Worm (Caenorhabditis elegans) whole organism, L3 larva: ENCODE results near the gene T09B9.4.

ENCODE experiments used
- R02D3.7 ChIP-seq: fragments of 150-350 bp; optimal IDR thresholded peaks from 2 replicates; lab custom pipeline; 2014; ENCODE audit warnings: missing biosample characterization, missing genetic modification characterization
- aly-2 ChIP-seq: fragments of 150-350 bp; optimal IDR thresholded peaks from 2 replicates; lab custom pipeline; 2014; ENCODE audit warnings: missing biosample characterization, missing genetic modification characterization
- ceh-16 ChIP-seq: sonication (generic microtip); optimal IDR thresholded peaks from 2 replicates; lab custom pipeline; 2017; ENCODE audit warnings: missing biosample characterization, missing genetic modification characterization
- ceh-28 ChIP-seq: fragments of 150-350 bp; optimal IDR thresholded peaks from 2 replicates; lab custom pipeline; 2014; ENCODE audit warnings: missing biosample characterization, missing genetic modification reagents, missing genetic modification characterization
- ceh-82 ChIP-seq: fragments of 150-350 bp; optimal IDR thresholded peaks from 2 replicates; lab custom pipeline; 2014; ENCODE audit warnings: missing biosample characterization, missing genetic modification characterization
- ceh-9 ChIP-seq: sonication (generic microtip); optimal IDR thresholded peaks from 2 replicates; lab custom pipeline; 2018; ENCODE audit warnings: missing biosample characterization, missing genetic modification characterization
- daf-12 ChIP-seq: fragments of 150-350 bp; optimal IDR thresholded peaks from 2 replicates; lab custom pipeline; 2014; ENCODE audit warnings: missing biosample characterization, missing genetic modification reagents, missing genetic modification characterization
- egl-27 ChIP-seq: sonication (generic microtip); optimal IDR thresholded peaks from 4 replicates; lab custom pipeline; 2017; ENCODE audit warnings: missing biosample characterization, missing genetic modification reagents, missing genetic modification characterization
- egl-5 ChIP-seq: fragments of 150-350 bp; optimal IDR thresholded peaks from 2 replicates; lab custom pipeline; 2017; ENCODE audit warnings: missing biosample characterization, missing genetic modification reagents, missing genetic modification characterization, inconsistent platforms
- elt-2 ChIP-seq: sonication (generic microtip); optimal IDR thresholded peaks from 2 replicates; lab custom pipeline; 2016; ENCODE audit warnings: missing genetic modification reagents, mild to moderate bottlenecking, missing genetic modification characterization, missing compliant biosample characterization
- elt-3 ChIP-seq, 3 experiments: fragments of 150-350 bp in 1 of 3; sonication (generic microtip) in 2 of 3; optimal IDR thresholded peaks; 2 replicates in 2 of 3; 4 replicates in 1 of 3; lab custom pipeline; 2014 to 2017; ENCODE audit warnings: missing biosample characterization in 3 of 3, missing genetic modification characterization in 3 of 3
- eor-1 ChIP-seq, 2 experiments: fragments of 150-350 bp; optimal IDR thresholded peaks; 2 replicates each; lab custom pipeline; 2014 to 2018; ENCODE audit warnings: missing biosample characterization in 2 of 2, missing genetic modification characterization in 2 of 2
- fkh-10 ChIP-seq: sonication (generic microtip); optimal IDR thresholded peaks from 2 replicates; lab custom pipeline; 2017; ENCODE audit warnings: missing biosample characterization, missing genetic modification reagents, missing genetic modification characterization
- fkh-2 ChIP-seq: fragments of 150-350 bp; optimal IDR thresholded peaks from 2 replicates; lab custom pipeline; 2014; ENCODE audit warnings: missing biosample characterization, missing genetic modification reagents, missing genetic modification characterization
- fos-1 ChIP-seq: fragments of 150-350 bp; optimal IDR thresholded peaks from 2 replicates; lab custom pipeline; 2014; ENCODE audit warnings: missing biosample characterization, missing genetic modification characterization
- lin-15B ChIP-seq: fragments of 150-350 bp; optimal IDR thresholded peaks from 2 replicates; lab custom pipeline; 2014; ENCODE audit warnings: missing biosample characterization, missing genetic modification characterization
- lin-39 ChIP-seq: fragments of 150-350 bp; optimal IDR thresholded peaks from 2 replicates; lab custom pipeline; 2018; ENCODE audit warnings: missing biosample characterization, missing genetic modification reagents, missing genetic modification characterization
- lsy-12 ChIP-seq: sonication (generic microtip); optimal IDR thresholded peaks from 2 replicates; lab custom pipeline; 2016; ENCODE audit warnings: mild to moderate bottlenecking, missing genetic modification characterization, missing compliant biosample characterization
- mdl-1 ChIP-seq: fragments of 150-350 bp; optimal IDR thresholded peaks from 2 replicates; lab custom pipeline; 2014; ENCODE audit warnings: missing biosample characterization, missing genetic modification characterization
- mml-1 ChIP-seq: fragments of 150-350 bp; sonication (generic microtip); optimal IDR thresholded peaks from 3 replicates; lab custom pipeline; 2014; ENCODE audit warnings: missing biosample characterization, missing genetic modification characterization
- nhr-12 ChIP-seq: fragments of 150-350 bp; optimal IDR thresholded peaks from 2 replicates; lab custom pipeline; 2014; ENCODE audit warnings: missing biosample characterization, missing genetic modification characterization
- nhr-23 ChIP-seq: fragments of 150-350 bp; optimal IDR thresholded peaks from 2 replicates; lab custom pipeline; 2014; ENCODE audit warnings: missing biosample characterization, missing genetic modification reagents, missing genetic modification characterization
- nhr-237 ChIP-seq: fragments of 150-350 bp; optimal IDR thresholded peaks from 2 replicates; lab custom pipeline; 2014; ENCODE audit warnings: missing biosample characterization, missing genetic modification characterization
- nhr-25 ChIP-seq: sonication (generic microtip); optimal IDR thresholded peaks from 2 replicates; lab custom pipeline; 2017; ENCODE audit warnings: missing biosample characterization, missing genetic modification characterization
- nhr-76 ChIP-seq: fragments of 150-350 bp; sonication (generic microtip); optimal IDR thresholded peaks from 5 replicates; lab custom pipeline; 2014; ENCODE audit warnings: missing biosample characterization, missing genetic modification characterization
- nhr-77 ChIP-seq: fragments of 150-350 bp; optimal IDR thresholded peaks from 2 replicates; lab custom pipeline; 2014; ENCODE audit warnings: missing biosample characterization, missing genetic modification characterization
- pha-4 ChIP-seq: fragments of 150-350 bp; optimal IDR thresholded peaks from 2 replicates; lab custom pipeline; 2014; ENCODE audit warnings: missing biosample characterization, missing genetic modification reagents, missing genetic modification characterization
- pqm-1 ChIP-seq: fragments of 150-350 bp; optimal IDR thresholded peaks from 2 replicates; lab custom pipeline; 2017; ENCODE audit warnings: missing biosample characterization, missing genetic modification characterization, inconsistent platforms
- skn-1 ChIP-seq: fragments of 150-350 bp; optimal IDR thresholded peaks from 2 replicates; lab custom pipeline; 2014; ENCODE audit warnings: missing biosample characterization, missing genetic modification characterization
- snpc-4 ChIP-seq: fragments of 150-350 bp; optimal IDR thresholded peaks from 2 replicates; lab custom pipeline; 2014; ENCODE audit warnings: missing biosample characterization, missing genetic modification characterization
- tbx-2 ChIP-seq: sonication (generic microtip); optimal IDR thresholded peaks from 2 replicates; lab custom pipeline; 2016; ENCODE audit warnings: mild to moderate bottlenecking, missing genetic modification characterization, missing compliant biosample characterization
- unc-62 ChIP-seq: fragments of 150-350 bp; sonication (generic microtip); optimal IDR thresholded peaks from 4 replicates; lab custom pipeline; 2014; ENCODE audit warnings: missing biosample characterization, missing genetic modification reagents, missing genetic modification characterization
- zag-1 ChIP-seq: fragments of 150-350 bp; optimal IDR thresholded peaks from 2 replicates; lab custom pipeline; 2014; ENCODE audit warnings: missing biosample characterization, missing genetic modification characterization
- ztf-11 ChIP-seq: fragments of 150-350 bp; optimal IDR thresholded peaks from 2 replicates; lab custom pipeline; 2014; ENCODE audit warnings: missing biosample characterization, missing genetic modification characterization

Gene T09B9.4

ce11 chrX:9795579-9795978, 21.4 kb upstream of the T09B9.4 start:
- TF ChIP-seq snpc-4 (tag; lab: Kevin White, UChicago) (no peak), elt-2 (tag; lab: Kevin White, UChicago) (peak; percentile 62), egl-5 (tag; lab: Kevin White, UChicago) (no peak)

ce11 chrX:9794173-9794572, 20.0 kb upstream of the T09B9.4 start, which contains the start of gene F36G3.2:
F36G3.2 (minus strand) TSS chrX:9794273.
- TF ChIP-seq eor-1 (tag; optimal IDR thresholded peaks at IDR 0.05; lab: Kevin White, UChicago) (no peak), egl-27 (tag; lab: Kevin White, UChicago) (no peak), mml-1 (tag; lab: Kevin White, UChicago) (no peak), fkh-10 (GFP tag; lab: Kevin White, UChicago) (no peak), pha-4 (no peak), ceh-16 (tag; lab: Kevin White, UChicago) (no peak), nhr-76 (tag; lab: Kevin White, UChicago) (no peak), zag-1 (no peak), pqm-1 (no peak), ceh-28 (tag; lab: Kevin White, UChicago) (no peak), aly-2 (no peak), ceh-9 (tag; lab: Kevin White, UChicago) (no peak), fos-1 (tag; lab: Kevin White, UChicago) (no peak)

- TF ChIP-seq fkh-10 (GFP tag; lab: Kevin White, UChicago) (no peak), skn-1 (tag; lab: Kevin White, UChicago) (no peak), mdl-1 (tag; lab: Kevin White, UChicago) (no peak), lsy-12 (tag; lab: Kevin White, UChicago) (no peak), elt-3 (tag; optimal IDR thresholded peaks at IDR 0.05; lab: Kevin White, UChicago) (no peak), ceh-82 (tag; lab: Kevin White, UChicago) (no peak), R02D3.7 (no peak), ztf-11 (tag; lab: Kevin White, UChicago) (no peak), tbx-2 (tag; lab: Kevin White, UChicago) (no peak), unc-62 (no peak), nhr-12 (tag; lab: Kevin White, UChicago) (no peak)
These were observed 15.0 kb upstream of the T09B9.4 start, which contains the start of gene F36G3.1 for ce11 chrX:9789110-9789509. F36G3.1 (minus strand) TSS chrX:9789210.

ce11 chrX:9785865-9786264, 11.7 kb upstream of the T09B9.4 start:
- TF ChIP-seq zag-1 (no peak), nhr-25 (peak; percentile 33), nhr-23 (tag; lab: Kevin White, UChicago) (peak; percentile 64), mdl-1 (tag; lab: Kevin White, UChicago) (no peak), pha-4 (peak; percentile 15)

- TF ChIP-seq elt-2 (tag; lab: Kevin White, UChicago) (peak; percentile 49), nhr-25 (no peak), pqm-1 (peak; percentile 48)
These were observed 8.3 kb upstream of the T09B9.4 start for ce11 chrX:9782389-9782939.

- TF ChIP-seq ceh-16 (tag; lab: Kevin White, UChicago) (no peak), nhr-77 (tag; lab: Kevin White, UChicago) (no peak), nhr-25 (no peak), elt-3 (tag; optimal IDR thresholded peaks at IDR 0.05; lab: Kevin White, UChicago) (no peak), egl-5 (tag; lab: Kevin White, UChicago) (no peak), lin-39 (tag; lab: Kevin White, UChicago) (no peak), ceh-28 (tag; lab: Kevin White, UChicago) (no peak), zag-1 (no peak), lsy-12 (tag; lab: Kevin White, UChicago) (no peak), fkh-2 (no peak), mml-1 (tag; lab: Kevin White, UChicago) (no peak), mdl-1 (tag; lab: Kevin White, UChicago) (no peak), nhr-237 (tag; lab: Kevin White, UChicago) (no peak), nhr-12 (tag; lab: Kevin White, UChicago) (no peak), unc-62 (no peak), lin-15B (no peak), eor-1 (tag; optimal IDR thresholded peaks at IDR 0.05; lab: Kevin White, UChicago) (no peak), daf-12 (no peak), aly-2 (no peak)
These were observed 3.3 kb upstream of the T09B9.4 start, which contains the start of gene T09B9.5 for ce11 chrX:9777481-9777880. T09B9.5 (plus strand) TSS chrX:9777781.
